Fruit fly (Drosophila melanogaster) Kc167 (cell line): ENCODE results near the gene CG11417.

Experiments used
- Myc ChIP-seq: fragments of >200 bp; optimal IDR thresholded peaks from 2 replicates; lab custom pipeline; 2017; ENCODE audit warnings: missing external identifiers
- Sin3A ChIP-seq: fragments of >200 bp; optimal IDR thresholded peaks from 2 replicates; lab custom pipeline; 2018; ENCODE audit warnings: missing external identifiers
- h ChIP-seq: fragments of >200 bp; optimal IDR thresholded peaks from 3 replicates; lab custom pipeline; 2018; ENCODE audit warnings: missing external identifiers
- insv ChIP-seq: fragments of >200 bp; optimal IDR thresholded peaks from 3 replicates; lab custom pipeline; 2018; ENCODE audit warnings: missing external identifiers
- psq ChIP-seq: fragments of >200 bp; optimal IDR thresholded peaks from 2 replicates; lab custom pipeline; 2017; ENCODE audit warnings: missing external identifiers
- ttk ChIP-seq: sonication (Bioruptor generic); optimal IDR thresholded peaks from 2 replicates; lab custom pipeline; 2017; ENCODE audit warnings: missing external identifiers

The CG11417 gene

dm6 chrX:1353322-1354212 lies at the start of gene CG11417, which contains the start of gene CG12773:
Gene CG11417, plus strand, starts transcription at chrX:1354014.
Gene CG12773, minus strand, starts transcription at chrX:1353981.
- TF ChIP-seq insv (no peak), Sin3A (lab: Kevin White, UChicago) (no peak), psq (lab: Kevin White, UChicago) (no peak), h (no peak), Myc (lab: Kevin White, UChicago) (no peak), ttk (no peak)

dm6 chrX:1308444-1308843 lies 45.4 kb upstream of the CG11417 start:
- no peak for TF ChIP-seq psq (lab: Kevin White, UChicago)

- no peak for TF ChIP-seq ttk
- TF ChIP-seq Sin3A (lab: Kevin White, UChicago) = no peak
- TF ChIP-seq psq (lab: Kevin White, UChicago) = no peak
- no peak for TF ChIP-seq h
- no peak for TF ChIP-seq Myc (lab: Kevin White, UChicago)
- TF ChIP-seq insv = no peak
Measured at dm6 chrX:1311218-1311617, 42.6 kb upstream of the CG11417 start.

- TF ChIP-seq psq (lab: Kevin White, UChicago) (no peak), Myc (lab: Kevin White, UChicago) (no peak), ttk (no peak), h (no peak), Sin3A (lab: Kevin White, UChicago) (no peak), insv (no peak)
Measured at dm6 chrX:1312510-1312909, 41.3 kb upstream of the CG11417 start.

- TF ChIP-seq ttk = no peak
- TF ChIP-seq insv = no peak
- TF ChIP-seq Myc (lab: Kevin White, UChicago) = no peak
- TF ChIP-seq h = no peak
- TF ChIP-seq psq (lab: Kevin White, UChicago) = no peak
- no peak for TF ChIP-seq Sin3A (lab: Kevin White, UChicago)
Measured at dm6 chrX:1320144-1320981, 33.5 kb upstream of the CG11417 start.

dm6 chrX:1321043-1321442 lies 32.8 kb upstream of the CG11417 start:
- TF ChIP-seq psq (lab: Kevin White, UChicago) = no peak
- TF ChIP-seq h = no peak
- no peak for TF ChIP-seq ttk
- TF ChIP-seq Sin3A (lab: Kevin White, UChicago) = no peak
- TF ChIP-seq Myc (lab: Kevin White, UChicago) = no peak
- TF ChIP-seq insv = no peak

dm6 chrX:1321664-1322063 lies 32.1 kb upstream of the CG11417 start:
- TF ChIP-seq insv (no peak), ttk (no peak), Myc (lab: Kevin White, UChicago) (no peak), Sin3A (lab: Kevin White, UChicago) (no peak), psq (lab: Kevin White, UChicago) (no peak), h (no peak)

dm6 chrX:1322214-1322613 lies 31.6 kb upstream of the CG11417 start, which contains the start of gene DAAM:
Gene DAAM, minus strand, starts transcription at chrX:1322362.
- TF ChIP-seq insv (no peak), ttk (no peak), h (no peak), psq (lab: Kevin White, UChicago) (no peak), Sin3A (lab: Kevin White, UChicago) (no peak), Myc (lab: Kevin White, UChicago) (no peak)

dm6 chrX:1337998-1338397 lies 15.8 kb upstream of the CG11417 start:
- no peak for TF ChIP-seq h
- TF ChIP-seq insv = no peak
- no peak for TF ChIP-seq Myc (lab: Kevin White, UChicago)
- TF ChIP-seq psq (lab: Kevin White, UChicago) = no peak
- no peak for TF ChIP-seq ttk
- no peak for TF ChIP-seq Sin3A (lab: Kevin White, UChicago)

- TF ChIP-seq ttk = no peak
- no peak for TF ChIP-seq Sin3A (lab: Kevin White, UChicago)
- no peak for TF ChIP-seq Myc (lab: Kevin White, UChicago)
- no peak for TF ChIP-seq insv
- TF ChIP-seq psq (lab: Kevin White, UChicago) = no peak
- no peak for TF ChIP-seq h
Measured at dm6 chrX:1341528-1341927, 12.3 kb upstream of the CG11417 start, which contains the start of gene CG11409. Gene CG11409, minus strand, starts transcription at chrX:1341587.

dm6 chrX:1341944-1342392 lies 11.8 kb upstream of the CG11417 start, which contains the start of gene Naa30A:
Gene Naa30A, plus strand, starts transcription at chrX:1342106.
- TF ChIP-seq ttk (no peak), Myc (lab: Kevin White, UChicago) (no peak), insv (no peak), psq (lab: Kevin White, UChicago) (no peak), Sin3A (lab: Kevin White, UChicago) (no peak), h (no peak)

dm6 chrX:1346256-1346655 lies 7.6 kb upstream of the CG11417 start, which contains the start of gene Tsp2A:
Gene Tsp2A, plus strand, starts transcription at chrX:1346553.
- no peak for TF ChIP-seq insv
- no peak for TF ChIP-seq psq (lab: Kevin White, UChicago)
- TF ChIP-seq h = no peak
- TF ChIP-seq Sin3A (lab: Kevin White, UChicago) = no peak
- TF ChIP-seq Myc (lab: Kevin White, UChicago) = no peak
- no peak for TF ChIP-seq ttk
